Worm (Caenorhabditis elegans) whole organism, L2 larva: Measurements from ENCODE around the gene Y39G8B.1.

Experiments
- Y55F3AM.14 ChIP-seq: fragments of 200-800 bp; sonication (Bioruptor generic); optimal IDR thresholded peaks from 2 replicates; lab custom pipeline; 2018; ENCODE audit warnings: mild to moderate bottlenecking, missing genetic modification characterization, missing compliant biosample characterization
- ZK546.5 ChIP-seq: sonication (generic microtip); optimal IDR thresholded peaks from 2 replicates; lab custom pipeline; 2017; ENCODE audit warnings: missing biosample characterization, missing genetic modification characterization
- alr-1 ChIP-seq: fragments of 150-350 bp; optimal IDR thresholded peaks from 2 replicates; lab custom pipeline; 2014; ENCODE audit warnings: missing biosample characterization, missing genetic modification characterization
- aly-2 ChIP-seq: fragments of 150-350 bp; optimal IDR thresholded peaks from 2 replicates; lab custom pipeline; 2014; ENCODE audit warnings: missing biosample characterization, missing genetic modification characterization
- ama-1 ChIP-seq: fragments of 150-350 bp; optimal IDR thresholded peaks from 2 replicates; lab custom pipeline; 2018; ENCODE audit warnings: inconsistent platforms
- blmp-1 ChIP-seq: sonication (generic microtip); optimal IDR thresholded peaks from 2 replicates; lab custom pipeline; 2017; ENCODE audit warnings: missing genetic modification characterization, mild to moderate bottlenecking, missing compliant biosample characterization, antibody characterized with exemption, moderate library complexity; ENCODE audit not compliant: insufficient read depth
- crh-2 ChIP-seq: sonication (generic microtip); optimal IDR thresholded peaks from 2 replicates; lab custom pipeline; 2017; ENCODE audit warnings: missing biosample characterization, missing genetic modification characterization
- dmd-4 ChIP-seq: sonication (generic microtip); optimal IDR thresholded peaks from 2 replicates; lab custom pipeline; 2017; ENCODE audit warnings: missing biosample characterization, missing genetic modification characterization
- egl-27 ChIP-seq: sonication (generic microtip); optimal IDR thresholded peaks from 3 replicates; lab custom pipeline; 2017; ENCODE audit warnings: missing biosample characterization, missing genetic modification reagents, missing genetic modification characterization
- elt-1 ChIP-seq: fragments of 150-350 bp; optimal IDR thresholded peaks from 2 replicates; lab custom pipeline; 2014; ENCODE audit warnings: missing biosample characterization, missing genetic modification characterization
- elt-3 ChIP-seq: sonication (generic microtip); optimal IDR thresholded peaks from 2 replicates; lab custom pipeline; 2017; ENCODE audit warnings: missing biosample characterization, missing genetic modification characterization
- fos-1 ChIP-seq: fragments of 150-350 bp; optimal IDR thresholded peaks from 2 replicates; lab custom pipeline; 2014; ENCODE audit warnings: missing biosample characterization, missing genetic modification characterization
- gmeb-1 ChIP-seq: fragments of 150-350 bp; optimal IDR thresholded peaks from 2 replicates; lab custom pipeline; 2014; ENCODE audit warnings: missing biosample characterization, missing genetic modification characterization
- lin-11 ChIP-seq: fragments of 150-350 bp; sonication (generic microtip); optimal IDR thresholded peaks from 2 replicates; lab custom pipeline; 2014; ENCODE audit warnings: missing biosample characterization, missing genetic modification characterization, inconsistent platforms, mixed read lengths
- lin-39 ChIP-seq: fragments of 150-350 bp; optimal IDR thresholded peaks from 2 replicates; lab custom pipeline; 2014; ENCODE audit warnings: missing biosample characterization, missing genetic modification reagents, missing genetic modification characterization
- mbf-1 ChIP-seq: sonication (generic microtip); optimal IDR thresholded peaks from 2 replicates; lab custom pipeline; 2017; ENCODE audit warnings: missing biosample characterization, missing genetic modification characterization
- nhr-11 ChIP-seq: fragments of 150-350 bp; optimal IDR thresholded peaks from 2 replicates; lab custom pipeline; 2014; ENCODE audit warnings: missing biosample characterization, missing genetic modification characterization
- nhr-129 ChIP-seq: fragments of 150-350 bp; optimal IDR thresholded peaks from 2 replicates; lab custom pipeline; 2014; ENCODE audit warnings: missing biosample characterization, missing genetic modification characterization
- nhr-21 ChIP-seq: fragments of 150-350 bp; optimal IDR thresholded peaks from 2 replicates; lab custom pipeline; 2014; ENCODE audit warnings: missing biosample characterization, missing genetic modification characterization
- nhr-23 ChIP-seq: fragments of 150-350 bp; optimal IDR thresholded peaks from 2 replicates; lab custom pipeline; 2014; ENCODE audit warnings: missing biosample characterization, missing genetic modification reagents, missing genetic modification characterization
- nhr-25 ChIP-seq: fragments of 150-350 bp; sonication (generic microtip); optimal IDR thresholded peaks from 3 replicates; lab custom pipeline; 2014; ENCODE audit warnings: missing biosample characterization, missing genetic modification characterization
- nhr-6 ChIP-seq: fragments of 150-350 bp; optimal IDR thresholded peaks from 2 replicates; lab custom pipeline; 2014; ENCODE audit warnings: missing biosample characterization, missing genetic modification characterization
- nhr-77 ChIP-seq: fragments of 150-350 bp; optimal IDR thresholded peaks from 2 replicates; lab custom pipeline; 2014; ENCODE audit warnings: missing biosample characterization, missing genetic modification characterization
- peb-1 ChIP-seq: fragments of 150-350 bp; optimal IDR thresholded peaks from 2 replicates; lab custom pipeline; 2014; ENCODE audit warnings: missing biosample characterization, missing genetic modification characterization
- sem-4 ChIP-seq: fragments of 150-350 bp; optimal IDR thresholded peaks from 2 replicates; lab custom pipeline; 2014; ENCODE audit warnings: missing biosample characterization, missing genetic modification reagents, missing genetic modification characterization
- skn-1 ChIP-seq: sonication (generic microtip); optimal IDR thresholded peaks from 2 replicates; lab custom pipeline; 2017; ENCODE audit warnings: missing biosample characterization, missing genetic modification characterization
- sma-3 ChIP-seq: sonication (generic microtip); optimal IDR thresholded peaks from 2 replicates; lab custom pipeline; 2016; ENCODE audit warnings: missing genetic modification reagents, missing genetic modification characterization, missing compliant biosample characterization
- sma-9 ChIP-seq, 2 experiments: fragments of 150-350 bp in 1 of 2; sonication (generic microtip) in 1 of 2; optimal IDR thresholded peaks; 2 replicates each; lab custom pipeline; 2014 to 2016; ENCODE audit warnings: missing genetic modification characterization in 2 of 2, mild to moderate bottlenecking in 1 of 2, missing biosample characterization in 1 of 2, missing compliant biosample characterization in 1 of 2, missing genetic modification reagents in 1 of 2, moderate library complexity in 1 of 2
- snpc-4 ChIP-seq: fragments of 150-350 bp; optimal IDR thresholded peaks from 2 replicates; lab custom pipeline; 2014; ENCODE audit warnings: missing biosample characterization, missing genetic modification characterization
- unc-55 ChIP-seq: fragments of 150-350 bp; sonication (generic microtip); optimal IDR thresholded peaks from 3 replicates; lab custom pipeline; 2014; ENCODE audit warnings: missing biosample characterization, missing genetic modification reagents, missing genetic modification characterization
- unc-62 ChIP-seq: fragments of 150-350 bp; optimal IDR thresholded peaks from 2 replicates; lab custom pipeline; 2014; ENCODE audit warnings: missing biosample characterization, missing genetic modification reagents, missing genetic modification characterization
- zag-1 ChIP-seq: fragments of 150-350 bp; optimal IDR thresholded peaks from 2 replicates; lab custom pipeline; 2014; ENCODE audit warnings: missing biosample characterization, missing genetic modification characterization
- ztf-1 ChIP-seq: fragments of 200-800 bp; sonication (Bioruptor generic); conservative IDR thresholded peaks from 2 replicates; pipeline ENCODE4 v1.3.6; 2022; ENCODE audit warnings: missing genetic modification characterization, missing compliant biosample characterization
- ztf-11 ChIP-seq: sonication (generic microtip); optimal IDR thresholded peaks from 2 replicates; lab custom pipeline; 2017; ENCODE audit warnings: missing biosample characterization, missing genetic modification characterization

The Y39G8B.1 gene

ce11 chrII:13976161-13976560 lies 2.5 kb upstream of the Y39G8B.1 start, which contains the start of gene Y39G8B.2 (continued):
- TF ChIP-seq elt-1 (tag; lab: Kevin White, UChicago) (no peak), dmd-4 (tag; lab: Kevin White, UChicago) (no peak), nhr-25 (tag; lab: Kevin White, UChicago) (peak; percentile 86), unc-55 (GFP tag; lab: Kevin White, UChicago) (peak; percentile 93), Y55F3AM.14 (GFP tag; lab: Kevin White, UChicago) (peak; percentile 49), nhr-6 (tag; lab: Kevin White, UChicago) (no peak), nhr-11 (tag; lab: Kevin White, UChicago) (no peak), elt-3 (tag; lab: Kevin White, UChicago) (no peak), alr-1 (tag; lab: Kevin White, UChicago) (no peak), blmp-1 (tag; lab: Kevin White, UChicago) (peak; percentile 55), ztf-11 (tag; lab: Kevin White, UChicago) (no peak), nhr-21 (tag; lab: Kevin White, UChicago) (peak; percentile 51), lin-39 (tag; lab: Kevin White, UChicago) (no peak), fos-1 (tag; lab: Kevin White, UChicago) (peak; percentile 65), snpc-4 (tag; lab: Kevin White, UChicago) (peak; percentile 84), sem-4 (tag; lab: Kevin White, UChicago) (peak; percentile 22), peb-1 (tag; lab: Kevin White, UChicago) (no peak), ztf-1 (GFP tag; lab: Robert Waterston, UW) (no peak), sma-9 (GFP tag; optimal IDR thresholded peaks at IDR 0.05; lab: Kevin White, UChicago) (peak; percentile 72), sma-9 (tag; optimal IDR thresholded peaks at IDR 0.05; lab: Kevin White, UChicago) (no peak), unc-62 (no peak), skn-1 (peak; percentile 5), ZK546.5 (tag; lab: Kevin White, UChicago) (peak; percentile 15), ama-1 (lab: Kevin White, UChicago) (no peak), egl-27 (tag; lab: Kevin White, UChicago) (peak; percentile 36), lin-11 (tag; lab: Kevin White, UChicago) (peak; percentile 75), nhr-129 (tag; lab: Kevin White, UChicago) (peak; percentile 80)

- no peak for TF ChIP-seq mbf-1 (tag; lab: Kevin White, UChicago)
Observed at ce11 chrII:13974136-13974535, 524 bp upstream of the Y39G8B.1 start.

ce11 chrII:13972199-13972598 lies 1.4 kb downstream of the Y39G8B.1 start:
- TF ChIP-seq mbf-1 (tag; lab: Kevin White, UChicago) (no peak), aly-2 (no peak), nhr-77 (tag; lab: Kevin White, UChicago) (no peak), ama-1 (lab: Kevin White, UChicago) (no peak), crh-2 (tag; lab: Kevin White, UChicago) (no peak), dmd-4 (tag; lab: Kevin White, UChicago) (no peak), nhr-23 (tag; lab: Kevin White, UChicago) (no peak), fos-1 (tag; lab: Kevin White, UChicago) (no peak)

- no peak for TF ChIP-seq unc-55 (GFP tag; lab: Kevin White, UChicago)
- TF ChIP-seq nhr-129 (tag; lab: Kevin White, UChicago), result no peak
- no peak for TF ChIP-seq nhr-77 (tag; lab: Kevin White, UChicago)
- TF ChIP-seq nhr-11 (tag; lab: Kevin White, UChicago), result no peak
- no peak for TF ChIP-seq ztf-1 (GFP tag; lab: Robert Waterston, UW)
- no peak for TF ChIP-seq zag-1 (tag; lab: Kevin White, UChicago)
- no peak for TF ChIP-seq peb-1 (tag; lab: Kevin White, UChicago)
- TF ChIP-seq sma-3, result no peak
- TF ChIP-seq Y55F3AM.14 (GFP tag; lab: Kevin White, UChicago), result no peak
- TF ChIP-seq ZK546.5 (tag; lab: Kevin White, UChicago), result no peak
- no peak for TF ChIP-seq nhr-6 (tag; lab: Kevin White, UChicago)
- TF ChIP-seq mbf-1 (tag; lab: Kevin White, UChicago), result no peak
- TF ChIP-seq gmeb-1 (tag; lab: Kevin White, UChicago), result no peak
- no peak for TF ChIP-seq nhr-21 (tag; lab: Kevin White, UChicago)
- TF ChIP-seq, all 48 proteins: peak for 0
Observed at ce11 chrII:13968979-13969378, 4.6 kb downstream of the Y39G8B.1 start, which contains the start of gene sre-43. sre-43 (minus strand) TSS chrII:13969079.
